Fruit fly (Drosophila melanogaster) whole organism, prepupa: ENCODE measurements around the gene CG43338.

Experiments used
- Blimp-1 ChIP-seq: fragments of 200-800 bp; sonication (Bioruptor generic); optimal IDR thresholded peaks from 3 replicates; lab custom pipeline; 2017; ENCODE audit warnings: missing biosample characterization, missing genetic modification characterization, mild to moderate bottlenecking, moderate library complexity, missing genetic modification reagents
- CG10631 ChIP-seq: fragments of 200-800 bp; sonication (Bioruptor generic); optimal IDR thresholded peaks from 2 replicates; lab custom pipeline; 2016; ENCODE audit warnings: missing biosample characterization, missing genetic modification characterization
- CG11762 ChIP-seq: fragments of 200-800 bp; sonication (Bioruptor generic); optimal IDR thresholded peaks from 3 replicates; lab custom pipeline; 2016; ENCODE audit warnings: missing biosample characterization, missing genetic modification characterization; ENCODE audit not compliant: insufficient read depth
- CG11902 ChIP-seq: fragments of 200-800 bp; sonication (Bioruptor generic); optimal IDR thresholded peaks from 3 replicates; lab custom pipeline; 2016; ENCODE audit warnings: missing biosample characterization, missing genetic modification characterization
- CG15336 ChIP-seq: fragments of 200-800 bp; sonication (Bioruptor generic); IDR thresholded peaks from 2 replicates; pipeline ENCODE4 v1.3.6; 2022; ENCODE audit warnings: missing biosample characterization, missing genetic modification characterization
- CG1621 ChIP-seq: fragments of 200-800 bp; sonication (Bioruptor generic); optimal IDR thresholded peaks from 3 replicates; lab custom pipeline; 2018; ENCODE audit warnings: missing biosample characterization, mild to moderate bottlenecking, missing genetic modification characterization
- CG16779 ChIP-seq: fragments of 200-800 bp; sonication (Bioruptor generic); optimal IDR thresholded peaks from 3 replicates; lab custom pipeline; 2017; ENCODE audit warnings: missing biosample characterization, mild to moderate bottlenecking, missing genetic modification characterization
- CG3032 ChIP-seq: fragments of 200-800 bp; optimal IDR thresholded peaks from 2 replicates; lab custom pipeline; 2019; ENCODE audit warnings: missing biosample characterization, mild to moderate bottlenecking, missing genetic modification characterization, moderate library complexity
- CG31627 ChIP-seq: fragments of 200-800 bp; sonication (Bioruptor generic); optimal IDR thresholded peaks from 3 replicates; lab custom pipeline; 2016; ENCODE audit warnings: missing biosample characterization, missing genetic modification characterization
- CG32006 ChIP-seq: fragments of 200-800 bp; sonication (Bioruptor generic); optimal IDR thresholded peaks from 3 replicates; lab custom pipeline; 2017; ENCODE audit warnings: missing biosample characterization, mild to moderate bottlenecking, missing genetic modification characterization
- CG34406 ChIP-seq: fragments of 200-800 bp; sonication (Bioruptor generic); optimal IDR thresholded peaks from 3 replicates; lab custom pipeline; 2016; ENCODE audit warnings: missing biosample characterization, missing genetic modification characterization
- CG3919 ChIP-seq: fragments of 200-800 bp; sonication (Bioruptor generic); optimal IDR thresholded peaks from 3 replicates; lab custom pipeline; 2016; ENCODE audit warnings: missing biosample characterization, missing genetic modification characterization
- CG4318 ChIP-seq: fragments of 200-800 bp; sonication (Bioruptor generic); optimal IDR thresholded peaks from 3 replicates; lab custom pipeline; 2017; ENCODE audit warnings: missing biosample characterization, mild to moderate bottlenecking, missing genetic modification characterization
- CG6163 ChIP-seq: fragments of 200-800 bp; sonication (Bioruptor generic); IDR thresholded peaks from 3 replicates; pipeline ENCODE4 v1.3.6; 2022; ENCODE audit warnings: missing biosample characterization, missing genetic modification characterization
- CG6276 ChIP-seq: fragments of 200-800 bp; sonication (Bioruptor generic); optimal IDR thresholded peaks from 2 replicates; lab custom pipeline; 2017; ENCODE audit warnings: missing biosample characterization, mild to moderate bottlenecking, missing genetic modification characterization
- CG6808 ChIP-seq: fragments of 200-800 bp; sonication (Bioruptor generic); optimal IDR thresholded peaks from 3 replicates; lab custom pipeline; 2017; ENCODE audit warnings: missing biosample characterization, missing genetic modification characterization, mild to moderate bottlenecking, moderate library complexity, missing genetic modification reagents
- CG8119 ChIP-seq: fragments of 200-800 bp; sonication (Bioruptor generic); IDR thresholded peaks from 3 replicates; pipeline ENCODE4 v1.3.6; 2022; ENCODE audit warnings: missing biosample characterization, missing genetic modification characterization
- CG8319 ChIP-seq: fragments of 200-800 bp; sonication (Bioruptor generic); optimal IDR thresholded peaks from 3 replicates; lab custom pipeline; 2016; ENCODE audit warnings: missing biosample characterization, missing genetic modification characterization
- CG8632 ChIP-seq: fragments of 200-800 bp; sonication (Bioruptor generic); optimal IDR thresholded peaks from 3 replicates; lab custom pipeline; 2016; ENCODE audit warnings: missing biosample characterization, missing genetic modification characterization
- CG9139 ChIP-seq: fragments of 200-800 bp; sonication (Bioruptor generic); optimal IDR thresholded peaks from 3 replicates; lab custom pipeline; 2017; ENCODE audit warnings: missing biosample characterization, mild to moderate bottlenecking, missing genetic modification characterization
- Eip75B ChIP-seq: fragments of 200-800 bp; sonication (Bioruptor generic); optimal IDR thresholded peaks from 3 replicates; lab custom pipeline; 2016; ENCODE audit warnings: missing biosample characterization, missing genetic modification characterization
- Eip78C ChIP-seq: fragments of 200-800 bp; sonication (Bioruptor generic); peaks from one replicate; lab custom pipeline; 2016; ENCODE audit warnings: missing biosample characterization, missing genetic modification characterization
- Eip93F ChIP-seq: fragments of 200-800 bp; sonication (Bioruptor generic); optimal IDR thresholded peaks from 2 replicates; lab custom pipeline; 2016; ENCODE audit warnings: missing biosample characterization, mild to moderate bottlenecking, missing genetic modification characterization
- Ets96B ChIP-seq: fragments of 200-800 bp; optimal IDR thresholded peaks from 2 replicates; lab custom pipeline; 2019; ENCODE audit warnings: missing biosample characterization, mild to moderate bottlenecking, missing genetic modification characterization, moderate library complexity
- Gug ChIP-seq: fragments of 200-800 bp; sonication (Bioruptor generic); IDR thresholded peaks from 2 replicates; pipeline ENCODE4 v1.3.6; 2022; ENCODE audit warnings: missing biosample characterization, missing genetic modification characterization
- Hr38 ChIP-seq: sonication (Bioruptor generic); optimal IDR thresholded peaks from 2 replicates; lab custom pipeline; 2016; ENCODE audit warnings: missing biosample characterization, missing genetic modification characterization
- Hr4 ChIP-seq: fragments of 200-800 bp; sonication (Bioruptor generic); optimal IDR thresholded peaks from 3 replicates; lab custom pipeline; 2016; ENCODE audit warnings: missing biosample characterization, missing genetic modification characterization
- Lpt ChIP-seq: fragments of 200-800 bp; sonication (Bioruptor generic); optimal IDR thresholded peaks from 3 replicates; lab custom pipeline; 2016; ENCODE audit warnings: missing biosample characterization, missing genetic modification characterization
- Met ChIP-seq: fragments of 200-800 bp; sonication (Bioruptor generic); optimal IDR thresholded peaks from 3 replicates; lab custom pipeline; 2016; ENCODE audit warnings: missing biosample characterization, missing genetic modification characterization
- Sox14 ChIP-seq: fragments of 200-800 bp; sonication (Bioruptor generic); optimal IDR thresholded peaks from 3 replicates; lab custom pipeline; 2016; ENCODE audit warnings: missing biosample characterization, missing genetic modification characterization
- Sox15 ChIP-seq: fragments of 200-800 bp; sonication (Bioruptor generic); optimal IDR thresholded peaks from 3 replicates; lab custom pipeline; 2016; ENCODE audit warnings: missing biosample characterization, missing genetic modification characterization
- achi ChIP-seq: fragments of 200-800 bp; sonication (Bioruptor generic); optimal IDR thresholded peaks from 3 replicates; lab custom pipeline; 2016; ENCODE audit warnings: missing biosample characterization, missing genetic modification characterization
- acj6 ChIP-seq: fragments of 200-800 bp; sonication (Bioruptor generic); optimal IDR thresholded peaks from 3 replicates; lab custom pipeline; 2016; ENCODE audit warnings: missing biosample characterization, missing genetic modification characterization
- dac ChIP-seq: fragments of 200-800 bp; sonication (Bioruptor generic); optimal IDR thresholded peaks from 2 replicates; lab custom pipeline; 2017; ENCODE audit warnings: missing biosample characterization, mild to moderate bottlenecking, missing genetic modification characterization
- dsx ChIP-seq: fragments of 200-800 bp; optimal IDR thresholded peaks from 3 replicates; lab custom pipeline; 2019; ENCODE audit warnings: missing biosample characterization, mild to moderate bottlenecking, missing genetic modification characterization, moderate library complexity; ENCODE audit not compliant: poor library complexity, severe bottlenecking
- eg ChIP-seq: fragments of 200-800 bp; sonication (Bioruptor generic); IDR thresholded peaks from 3 replicates; pipeline ENCODE4 v1.3.6; 2022; ENCODE audit warnings: missing biosample characterization, missing genetic modification characterization
- esn ChIP-seq: fragments of 200-800 bp; sonication (Bioruptor generic); optimal IDR thresholded peaks from 2 replicates; lab custom pipeline; 2016; ENCODE audit warnings: missing biosample characterization, mild to moderate bottlenecking, missing genetic modification characterization, moderate library complexity
- fd85E ChIP-seq: fragments of 200-800 bp; sonication (Bioruptor generic); optimal IDR thresholded peaks from 3 replicates; lab custom pipeline; 2016; ENCODE audit warnings: missing biosample characterization, missing genetic modification characterization
- lz ChIP-seq: fragments of 200-800 bp; sonication (Bioruptor generic); optimal IDR thresholded peaks from 3 replicates; lab custom pipeline; 2016; ENCODE audit warnings: missing biosample characterization, missing genetic modification characterization
- net ChIP-seq: fragments of 200-800 bp; sonication (Bioruptor generic); optimal IDR thresholded peaks from 3 replicates; lab custom pipeline; 2016; ENCODE audit warnings: missing biosample characterization, missing genetic modification characterization
- salr ChIP-seq, 2 experiments: fragments of 200-800 bp; sonication (Bioruptor generic); optimal IDR thresholded peaks; 3 replicates each; lab custom pipeline; 2016 to 2018; ENCODE audit warnings: missing biosample characterization in 2 of 2, missing genetic modification characterization in 2 of 2, mild to moderate bottlenecking in 1 of 2
- spab ChIP-seq: fragments of 200-800 bp; sonication (Bioruptor generic); optimal IDR thresholded peaks from 2 replicates; lab custom pipeline; 2017; ENCODE audit warnings: missing biosample characterization, mild to moderate bottlenecking, missing genetic modification characterization, missing genetic modification reagents
- ss ChIP-seq, 2 experiments: fragments of 200-800 bp; sonication (Bioruptor generic); optimal IDR thresholded peaks; 2 replicates in 1 of 2; 3 replicates in 1 of 2; lab custom pipeline; 2017 to 2018; ENCODE audit warnings: mild to moderate bottlenecking in 2 of 2, missing biosample characterization in 2 of 2, missing genetic modification characterization in 2 of 2, moderate library complexity in 1 of 2
- topi ChIP-seq: fragments of 200-800 bp; sonication (Bioruptor generic); optimal IDR thresholded peaks from 3 replicates; lab custom pipeline; 2016; ENCODE audit warnings: missing biosample characterization, missing genetic modification characterization
- vri ChIP-seq: fragments of 200-800 bp; sonication (Bioruptor generic); optimal IDR thresholded peaks from 3 replicates; lab custom pipeline; 2016; ENCODE audit warnings: missing biosample characterization, mild to moderate bottlenecking, missing genetic modification characterization

The CG43338 gene

dm6 chr2L:18645468-18645867, 25.6 kb downstream of the CG43338 start (continued):
- TF ChIP-seq CG32006 (GFP tag; lab: Kevin White, UChicago) (peak; percentile 72), CG8632 (GFP tag; lab: Kevin White, UChicago) (peak; percentile 59), Eip75B (GFP tag; lab: Kevin White, UChicago) (peak; percentile 83), eg (GFP tag; lab: Robert Waterston, UW) (peak; percentile 56; the same call in 1 of the 3 replicates), esn (GFP tag; lab: Kevin White, UChicago) (peak; percentile 83), Hr4 (GFP tag; lab: Kevin White, UChicago) (peak; percentile 66), Ets96B (tag; lab: Kevin White, UChicago) (peak; percentile 70), achi (GFP tag; lab: Kevin White, UChicago) (peak; percentile 64), topi (GFP tag; lab: Kevin White, UChicago) (peak; percentile 71), CG3032 (tag; lab: Kevin White, UChicago) (peak; percentile 60), CG15336 (GFP tag; lab: Robert Waterston, UW) (peak; percentile 61), Eip93F (GFP tag; lab: Kevin White, UChicago) (peak; percentile 47), Eip78C (peak; percentile 92), Hr38 (no peak), CG11762 (GFP tag; lab: Kevin White, UChicago) (peak; percentile 57), CG6163 (peak; percentile 87), CG11902 (GFP tag; lab: Kevin White, UChicago) (peak; percentile 58), lz (GFP tag; lab: Kevin White, UChicago) (peak; percentile 69), fd85E (GFP tag; lab: Kevin White, UChicago) (no peak), Met (peak; percentile 74), CG4318 (GFP tag; lab: Kevin White, UChicago) (peak; percentile 28), dac (no peak), spab (peak; percentile 45), ss (GFP tag; optimal IDR thresholded peaks at IDR 0.05; lab: Kevin White, UChicago) (peak in 1 of 2 experiments; percentile 17), Blimp-1 (GFP tag; lab: Kevin White, UChicago) (peak; percentile 15), Lpt (GFP tag; lab: Kevin White, UChicago) (peak; percentile 48), CG34406 (GFP tag; lab: Kevin White, UChicago) (peak; percentile 65), net (GFP tag; lab: Kevin White, UChicago) (peak; percentile 72), CG1621 (tag; lab: Kevin White, UChicago) (peak; percentile 55)

- TF ChIP-seq CG8319 (GFP tag; lab: Kevin White, UChicago), result no peak
- no peak for TF ChIP-seq esn (GFP tag; lab: Kevin White, UChicago)
- TF ChIP-seq CG10631 (GFP tag; lab: Kevin White, UChicago), result no peak
- no peak for TF ChIP-seq CG34406 (GFP tag; lab: Kevin White, UChicago)
- TF ChIP-seq CG4318 (GFP tag; lab: Kevin White, UChicago), result no peak
- no peak for TF ChIP-seq Sox14 (GFP tag; lab: Kevin White, UChicago)
- no peak for TF ChIP-seq salr (GFP tag; optimal IDR thresholded peaks at IDR 0.05; lab: Kevin White, UChicago)
These were observed 30.0 kb downstream of the CG43338 start for dm6 chr2L:18641087-18641486.

dm6 chr2L:18638945-18639344, 32.1 kb downstream of the CG43338 start:
- TF ChIP-seq CG8119 (0 out of 3 replicates have a peak, but pooled peaks have one; percentile 27), CG1621 (tag; lab: Kevin White, UChicago) (no peak), Met (no peak), spab (no peak), vri (GFP tag; lab: Kevin White, UChicago) (no peak), Gug (GFP tag; lab: Robert Waterston, UW) (no peak), CG9139 (GFP tag; lab: Kevin White, UChicago) (no peak), Sox15 (no peak), CG15336 (GFP tag; lab: Robert Waterston, UW) (0 out of 2 replicates have a peak, but pooled peaks have one; percentile 32), CG8632 (GFP tag; lab: Kevin White, UChicago) (no peak), Eip78C (peak; percentile 65), CG16779 (tag; lab: Kevin White, UChicago) (no peak), dsx (no peak), CG6163 (peak; percentile 16; the same call in 1 of the 3 replicates), CG32006 (GFP tag; lab: Kevin White, UChicago) (peak; percentile 50), fd85E (GFP tag; lab: Kevin White, UChicago) (no peak), ss (GFP tag; optimal IDR thresholded peaks at IDR 0.05; lab: Kevin White, UChicago) (no peak), CG6808 (GFP tag; lab: Kevin White, UChicago) (no peak), Lpt (GFP tag; lab: Kevin White, UChicago) (no peak), Blimp-1 (GFP tag; lab: Kevin White, UChicago) (no peak), Ets96B (tag; lab: Kevin White, UChicago) (no peak), CG3919 (GFP tag; lab: Kevin White, UChicago) (no peak), Hr4 (GFP tag; lab: Kevin White, UChicago) (peak; percentile 31), CG31627 (GFP tag; lab: Kevin White, UChicago) (no peak), topi (GFP tag; lab: Kevin White, UChicago) (no peak), Sox14 (GFP tag; lab: Kevin White, UChicago) (no peak), acj6 (GFP tag; lab: Kevin White, UChicago) (no peak), CG6276 (GFP tag; lab: Kevin White, UChicago) (no peak)
